Fruit fly (Drosophila melanogaster): ENCODE results near the gene CG4332.

CG4332 gene

DNA sequence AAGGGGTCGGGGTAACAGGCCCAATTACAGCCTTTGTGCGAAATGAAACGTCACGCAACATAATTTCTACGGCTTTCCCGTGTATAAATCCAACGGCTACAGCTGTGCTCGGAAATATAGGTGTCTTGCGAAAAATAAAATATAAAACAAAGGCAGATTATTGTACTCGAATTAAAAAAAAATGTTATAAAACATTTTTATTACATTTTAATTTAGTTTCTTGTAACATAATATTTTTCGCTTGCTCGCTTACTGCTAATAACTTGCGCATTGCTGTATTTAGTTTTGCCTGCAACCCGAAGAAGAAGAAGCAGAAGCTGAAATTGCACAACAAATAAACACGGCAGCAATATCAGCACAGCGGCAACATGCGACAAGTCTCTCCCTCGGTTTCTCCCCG lies 11.7 kb upstream of the CG4332 start (continued):
- TF ChIP-seq CG7368 (GFP tag; optimal IDR thresholded peaks at IDR 0.05) (peak; percentile 73), Hr4 (GFP tag; optimal IDR thresholded peaks at IDR 0.05) (peak; percentile 86), Sox102F (GFP tag; optimal IDR thresholded peaks at IDR 0.05) (peak; percentile 63), CG6276 (GFP tag; optimal IDR thresholded peaks at IDR 0.05) (peak; percentile 87), Eip78C (GFP tag) (peak; percentile 95), Blimp-1 (GFP tag; optimal IDR thresholded peaks at IDR 0.05) (peak; percentile 16), CG3919 (GFP tag; optimal IDR thresholded peaks at IDR 0.05) (peak; percentile 82), topi (GFP tag; optimal IDR thresholded peaks at IDR 0.05) (peak; percentile 57), net (GFP tag; optimal IDR thresholded peaks at IDR 0.05) (peak; percentile 77), svp (GFP tag) (peak; percentile 81), Sox15 (GFP tag; optimal IDR thresholded peaks at IDR 0.05) (peak; percentile 30), fd85E (GFP tag; optimal IDR thresholded peaks at IDR 0.05) (no peak), Hr39 (GFP tag; optimal IDR thresholded peaks at IDR 0.05) (peak; percentile 46), pdm3 (GFP tag; optimal IDR thresholded peaks at IDR 0.05) (peak; percentile 81), CG15336 (GFP tag; IDR thresholded peaks at IDR 0.05) (peak; percentile 92), eg (GFP tag; IDR thresholded peaks at IDR 0.05) (peak; percentile 91), CG31627 (GFP tag; optimal IDR thresholded peaks at IDR 0.05) (peak; percentile 49), Sox14 (GFP tag; optimal IDR thresholded peaks at IDR 0.05) (peak; percentile 45), CG6808 (GFP tag; optimal IDR thresholded peaks at IDR 0.05) (peak; percentile 69), CG9139 (GFP tag; optimal IDR thresholded peaks at IDR 0.05) (peak; percentile 58), CG11294 (GFP tag; IDR thresholded peaks at IDR 0.05) (peak; percentile 49; the same call in 1 of the 2 replicates), esn (GFP tag; optimal IDR thresholded peaks at IDR 0.05) (peak; percentile 71), dsx (GFP tag; optimal IDR thresholded peaks at IDR 0.05; ENCODE audit: poor library complexity, severe bottlenecking) (peak; percentile 76), Ets96B (tag; optimal IDR thresholded peaks at IDR 0.05) (peak; percentile 46), vri (GFP tag; optimal IDR thresholded peaks at IDR 0.05) (peak; percentile 17), CG6163 (GFP tag; IDR thresholded peaks at IDR 0.05) (peak; percentile 91), CG4318 (GFP tag; optimal IDR thresholded peaks at IDR 0.05) (peak; percentile 91), OdsH (GFP tag; optimal IDR thresholded peaks at IDR 0.05) (peak; percentile 82), CG11762 (GFP tag; optimal IDR thresholded peaks at IDR 0.05; ENCODE audit: insufficient read depth) (peak; percentile 73), fkh (GFP tag; optimal IDR thresholded peaks at IDR 0.05) (no peak), spab (GFP tag; optimal IDR thresholded peaks at IDR 0.05) (peak; percentile 59), achi (GFP tag; optimal IDR thresholded peaks at IDR 0.05) (peak; percentile 82), Gug (GFP tag; IDR thresholded peaks at IDR 0.05) (peak; percentile 76), CG6854 (GFP tag; optimal IDR thresholded peaks at IDR 0.05) (peak; percentile 7), lz (GFP tag; optimal IDR thresholded peaks at IDR 0.05) (peak; percentile 55), Smox (GFP tag; optimal IDR thresholded peaks at IDR 0.05) (peak; percentile 64), CG34406 (GFP tag; optimal IDR thresholded peaks at IDR 0.05) (peak; percentile 73), CG10631 (GFP tag; optimal IDR thresholded peaks at IDR 0.05) (peak; percentile 73), CG10669 (GFP tag; optimal IDR thresholded peaks at IDR 0.05) (peak; percentile 72)

DNA sequence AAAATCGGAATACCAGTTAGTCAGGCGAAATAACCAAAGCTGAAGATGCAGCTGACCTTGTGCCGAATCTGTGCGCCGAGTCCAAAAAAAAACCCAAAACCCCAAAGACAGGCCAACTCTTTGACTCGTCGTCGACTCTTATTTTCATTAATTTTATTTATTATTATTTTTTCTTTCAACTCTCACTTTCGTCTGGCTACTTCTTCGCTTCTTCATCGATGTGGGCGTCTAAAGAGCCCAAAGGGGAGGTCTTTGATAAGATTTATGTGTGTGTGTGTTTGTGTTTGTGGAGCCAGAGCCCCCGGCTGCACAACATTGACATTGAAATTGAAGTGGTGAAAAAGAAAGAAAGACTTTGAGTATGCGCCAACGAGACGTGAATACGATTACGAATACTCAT lies 9.0 kb upstream of the CG4332 start:
- TF ChIP-seq Blimp-1 (GFP tag; optimal IDR thresholded peaks at IDR 0.05) = peak; percentile 74
- TF ChIP-seq esn (GFP tag; optimal IDR thresholded peaks at IDR 0.05) = no peak
- TF ChIP-seq CG16779 (tag; optimal IDR thresholded peaks at IDR 0.05) = no peak
- no peak for TF ChIP-seq Hr38 (GFP tag; optimal IDR thresholded peaks at IDR 0.05)

DNA sequence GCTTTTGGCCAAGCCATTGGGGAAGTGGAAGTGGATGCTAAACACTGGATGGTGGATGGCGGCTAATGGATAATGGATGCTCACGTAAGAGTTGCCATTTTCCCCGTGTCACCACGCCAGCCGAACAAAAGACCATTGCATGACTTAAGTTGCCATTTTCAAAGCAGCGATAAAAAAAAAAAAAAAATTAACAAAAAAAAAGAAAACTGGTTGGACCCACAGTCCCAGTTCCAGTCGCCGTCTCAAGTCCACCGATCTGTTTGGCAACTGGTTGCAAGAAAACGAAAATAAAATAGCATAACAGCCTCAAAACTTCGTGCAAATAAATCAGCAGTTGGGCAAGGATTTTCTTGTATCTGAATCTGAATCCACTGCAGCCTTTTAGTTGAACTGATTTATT lies 5.8 kb upstream of the CG4332 start:
- TF ChIP-seq eg (GFP tag; IDR thresholded peaks at IDR 0.05) (peak; percentile 62), fkh (GFP tag; optimal IDR thresholded peaks at IDR 0.05) (no peak), CG6276 (GFP tag; optimal IDR thresholded peaks at IDR 0.05) (peak; percentile 38), ss (GFP tag; optimal IDR thresholded peaks at IDR 0.05) (peak in 1 of 2 experiments; percentile 56), spab (GFP tag; optimal IDR thresholded peaks at IDR 0.05) (no peak), Lpt (GFP tag; optimal IDR thresholded peaks at IDR 0.05) (peak; percentile 19)

Measured in whole organism, prepupa.